Worm (Caenorhabditis elegans): ENCODE data around the gene col-10.

col-10 gene

DNA sequence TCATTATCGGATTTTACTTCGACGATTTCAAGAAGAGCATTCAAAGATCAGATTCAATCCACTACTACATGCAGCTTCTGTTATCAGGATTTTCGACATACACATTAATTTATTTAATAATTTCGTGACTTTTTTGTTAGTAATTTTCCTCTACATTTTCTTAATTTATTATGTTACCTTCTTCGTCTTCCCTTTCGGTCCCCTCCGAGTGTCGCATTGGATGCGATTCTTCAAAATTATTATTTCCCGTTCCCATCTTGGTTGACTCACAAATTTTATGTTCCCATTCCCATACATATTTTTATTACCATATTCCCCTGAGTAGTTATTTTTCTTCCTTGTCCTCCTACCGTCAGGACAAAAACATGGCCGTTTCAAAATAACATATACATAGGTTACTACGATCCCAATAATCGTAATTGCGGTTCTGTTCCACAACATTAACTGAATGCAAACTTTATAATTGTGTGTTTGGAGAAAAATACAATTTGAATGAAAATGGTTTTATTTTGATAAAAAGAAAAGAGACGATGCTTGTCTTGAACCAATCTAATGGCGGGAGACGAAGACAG is 5.9 kb downstream of the col-10 start:
- peak; percentile 74; the same call in 1 of the 2 replicates for TF ChIP-seq zfp-3 (GFP tag; conservative IDR thresholded peaks at IDR 0.05)
- peak; percentile 82 for TF ChIP-seq T26A8.4 (GFP tag; IDR thresholded peaks at IDR 0.05)
- peak; percentile 27 for TF ChIP-seq mep-1 (tag; optimal IDR thresholded peaks at IDR 0.05)
- peak; percentile 79 for TF ChIP-seq ama-1 (optimal IDR thresholded peaks at IDR 0.05)

DNA sequence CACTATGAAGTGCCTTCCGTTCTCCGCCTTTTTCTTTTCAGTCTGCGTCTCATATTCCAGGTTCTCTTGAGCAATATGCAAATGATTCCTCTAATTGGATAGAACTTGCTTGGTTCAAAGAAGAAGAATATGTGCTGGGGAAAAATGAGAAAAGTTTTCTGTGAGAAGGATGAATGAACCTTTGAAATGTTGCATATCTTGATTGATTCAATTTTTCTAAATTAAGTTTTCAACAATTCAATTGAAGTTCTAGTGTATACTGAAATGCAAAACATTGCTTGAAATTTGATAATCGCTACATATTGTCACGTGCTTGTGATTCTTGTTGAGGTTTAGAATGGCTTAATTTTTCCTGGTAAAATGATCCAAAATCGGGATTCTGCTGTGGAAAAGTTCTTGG is 7.5 kb downstream of the col-10 start:
- TF ChIP-seq nhr-41 (GFP tag; IDR thresholded peaks at IDR 0.05): no peak
- no peak for TF ChIP-seq T20F7.1 (GFP tag; optimal IDR thresholded peaks at IDR 0.05)
- no peak for TF ChIP-seq unc-39 (tag; optimal IDR thresholded peaks at IDR 0.05)
- TF ChIP-seq lir-3 (tag; optimal IDR thresholded peaks at IDR 0.05): no peak
- TF ChIP-seq zip-2 (tag; optimal IDR thresholded peaks at IDR 0.05): no peak
- TF ChIP-seq fkh-10 (GFP tag; optimal IDR thresholded peaks at IDR 0.05): peak; percentile 81
- TF ChIP-seq ZK337.2 (GFP tag; IDR thresholded peaks at IDR 0.05): no peak
- TF ChIP-seq hmg-1.1 (GFP tag; IDR thresholded peaks at IDR 0.05): no peak
- peak in 1 of 2 experiments; percentile 2 for TF ChIP-seq mdl-1 (tag; optimal IDR thresholded peaks at IDR 0.05)
- no peak for TF ChIP-seq arid-1 (GFP tag; conservative IDR thresholded peaks at IDR 0.05)
- TF ChIP-seq nhr-48 (tag; optimal IDR thresholded peaks at IDR 0.05): no peak
- no peak for TF ChIP-seq jun-1 (tag; optimal IDR thresholded peaks at IDR 0.05)
- TF ChIP-seq ces-1 (GFP tag; optimal IDR thresholded peaks at IDR 0.05): peak; percentile 80
- no peak for TF ChIP-seq ztf-11 (tag; optimal IDR thresholded peaks at IDR 0.05)

DNA sequence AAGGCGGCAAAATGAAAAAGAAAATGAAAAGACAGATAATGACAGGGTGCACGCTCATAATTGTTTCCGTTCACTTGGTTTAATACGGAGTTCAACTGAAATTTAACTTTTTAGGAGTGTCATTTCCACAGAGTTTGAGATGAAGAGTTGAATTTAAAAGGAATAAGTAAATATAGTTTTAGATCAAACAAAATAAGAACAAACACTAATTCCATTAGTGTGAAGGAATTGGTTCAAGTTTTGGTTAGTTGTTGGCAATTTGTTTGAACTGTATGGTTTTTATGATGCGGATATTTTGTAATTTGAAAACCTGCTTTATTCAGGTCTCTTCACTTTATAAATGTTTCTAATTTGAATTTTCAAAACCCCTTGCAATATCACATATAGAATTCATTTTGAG is 8.4 kb downstream of the col-10 start, which contains the start of gene B0222.15:
TSS of gene B0222.15 (minus strand) at position 101 of the 400 bp plus-strand sequence.
- TF ChIP-seq unc-39 (tag; optimal IDR thresholded peaks at IDR 0.05) (no peak), lin-13 (GFP tag; optimal IDR thresholded peaks at IDR 0.05) (no peak), Y105C5A.15 (GFP tag; IDR thresholded peaks at IDR 0.05) (no peak), snpc-4 (tag; optimal IDR thresholded peaks at IDR 0.05) (no peak), fos-1 (tag; optimal IDR thresholded peaks at IDR 0.05) (no peak), Y75B8A.6 (GFP tag; IDR thresholded peaks at IDR 0.05) (no peak), jun-1 (tag; optimal IDR thresholded peaks at IDR 0.05) (no peak)

DNA sequence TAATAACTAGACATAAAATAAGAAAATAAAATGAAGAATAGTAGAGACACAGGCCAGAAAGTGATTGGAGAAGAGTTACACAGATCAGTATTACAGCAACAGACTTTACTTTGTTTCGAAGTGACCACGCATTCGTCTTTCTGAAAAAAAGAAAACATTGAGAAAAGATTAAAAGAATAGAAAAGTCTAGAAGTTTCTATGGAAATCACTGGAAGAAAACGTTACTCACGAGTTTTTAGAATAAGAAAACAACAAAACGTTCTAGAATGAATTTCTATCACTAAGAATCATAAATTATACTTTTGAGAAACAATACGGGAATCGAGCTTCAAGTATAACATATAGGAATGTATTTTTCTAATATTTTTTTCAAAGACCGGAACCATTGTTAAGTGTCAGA is 9.5 kb downstream of the col-10 start:
- TF ChIP-seq fkh-10 (GFP tag; optimal IDR thresholded peaks at IDR 0.05) (no peak), spr-3 (GFP tag; optimal IDR thresholded peaks at IDR 0.05) (no peak), fos-1 (tag; optimal IDR thresholded peaks at IDR 0.05) (no peak), ctbp-1 (GFP tag; IDR thresholded peaks at IDR 0.05) (no peak), nhr-28 (tag; optimal IDR thresholded peaks at IDR 0.05) (no peak), Y105C5A.15 (GFP tag; IDR thresholded peaks at IDR 0.05) (no peak), mdt-29 (GFP tag; IDR thresholded peaks at IDR 0.05) (peak; percentile 91)

DNA sequence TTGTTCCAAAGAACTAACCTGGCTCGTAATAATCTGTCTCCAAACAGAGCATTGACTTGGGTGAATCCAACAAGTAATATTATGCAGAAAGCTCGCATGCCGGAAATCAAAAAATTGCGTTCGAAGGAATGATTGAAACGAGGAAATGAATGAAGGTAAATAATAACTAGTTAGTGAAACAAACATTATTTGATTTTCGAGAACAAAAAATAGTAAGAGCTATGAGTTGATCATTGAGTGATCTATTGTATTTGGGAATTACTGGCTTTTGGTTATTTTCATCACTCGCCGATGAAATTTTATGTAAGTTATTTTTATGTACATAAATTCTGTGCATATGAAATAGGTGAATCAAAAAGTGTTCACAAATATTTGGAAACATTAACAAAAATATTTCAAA is 10.3 kb downstream of the col-10 start, which contains the start of gene B0222.5:
TSS of gene B0222.5 (minus strand) at position 101 of the 400 bp plus-strand sequence.
- TF ChIP-seq aha-1 (tag) (peak; percentile 66), dve-1 (tag; optimal IDR thresholded peaks at IDR 0.05; ENCODE audit: insufficient read depth) (no peak)

DNA sequence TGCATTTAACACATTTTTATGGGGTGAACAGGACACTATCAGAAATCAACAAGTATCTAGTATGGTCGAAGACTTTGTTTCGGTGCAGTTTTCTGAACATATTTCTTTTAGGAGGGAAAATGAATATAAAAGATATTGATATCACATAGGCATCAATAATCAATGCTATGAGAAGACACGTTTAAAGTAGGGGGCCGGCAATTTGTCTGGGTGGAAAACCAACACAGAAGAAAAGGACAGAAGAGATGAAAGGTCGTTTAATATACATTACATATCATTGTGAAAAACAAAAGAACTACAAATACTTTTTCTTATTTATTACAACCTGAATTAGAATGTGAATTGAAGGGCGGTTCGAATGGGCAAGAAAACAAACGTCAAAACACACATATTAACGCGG is 12.8 kb downstream of the col-10 start:
- TF ChIP-seq nhr-6 (tag; optimal IDR thresholded peaks at IDR 0.05): no peak
- TF ChIP-seq zfp-3 (GFP tag; conservative IDR thresholded peaks at IDR 0.05): no peak
- TF ChIP-seq unc-39 (tag; optimal IDR thresholded peaks at IDR 0.05): no peak
- no peak for TF ChIP-seq F10B5.3 (tag; optimal IDR thresholded peaks at IDR 0.05)
- TF ChIP-seq spr-3 (GFP tag; optimal IDR thresholded peaks at IDR 0.05): no peak
- TF ChIP-seq fos-1 (tag; optimal IDR thresholded peaks at IDR 0.05): no peak
- TF ChIP-seq cey-2 (tag; optimal IDR thresholded peaks at IDR 0.05; ENCODE audit: borderline replicate concordance, insufficient read depth): no peak
- TF ChIP-seq unc-130 (GFP tag; optimal IDR thresholded peaks at IDR 0.05): no peak
- no peak for TF ChIP-seq fkh-10 (GFP tag; optimal IDR thresholded peaks at IDR 0.05)
- TF ChIP-seq zfp-2 (tag; optimal IDR thresholded peaks at IDR 0.05): no peak
- no peak for TF ChIP-seq dmd-6 (GFP tag; IDR thresholded peaks at IDR 0.05)
- no peak for TF ChIP-seq unc-62 (GFP tag; optimal IDR thresholded peaks at IDR 0.05 in 1 of 2)
- no peak for TF ChIP-seq unc-62 (tag; optimal IDR thresholded peaks at IDR 0.05)
- TF ChIP-seq T26A8.4 (GFP tag; IDR thresholded peaks at IDR 0.05): no peak
- TF ChIP-seq Y75B8A.6 (GFP tag; IDR thresholded peaks at IDR 0.05): no peak
